Worm (Caenorhabditis elegans) whole organism, L4 larva: ENCODE measurements around the gene F59B10.3.

Experiments used
- F26F4.8 ChIP-seq: fragments of 200-800 bp; sonication (Bioruptor generic); conservative IDR thresholded peaks from 2 replicates; pipeline ENCODE4 v1.3.6; 2022; ENCODE audit warnings: missing genetic modification characterization, missing compliant biosample characterization
- F44E2.7 ChIP-seq: fragments of 200-800 bp; sonication (Bioruptor generic); IDR thresholded peaks from 2 replicates; pipeline ENCODE4 v2.1.2; 2022; ENCODE audit warnings: missing genetic modification characterization, missing compliant biosample characterization
- F49E8.2 ChIP-seq: sonication (generic microtip); optimal IDR thresholded peaks from 2 replicates; lab custom pipeline; 2016; ENCODE audit warnings: missing compliant biosample characterization, mild to moderate bottlenecking, missing genetic modification characterization, borderline replicate concordance
- T20F7.1 ChIP-seq: fragments of 200-800 bp; sonication (Bioruptor generic); optimal IDR thresholded peaks from 2 replicates; lab custom pipeline; 2018; ENCODE audit warnings: mild to moderate bottlenecking, missing genetic modification characterization, missing compliant biosample characterization
- Y5F2A.4 ChIP-seq: fragments of 200-800 bp; sonication (Bioruptor generic); optimal IDR thresholded peaks from 2 replicates; lab custom pipeline; 2018; ENCODE audit warnings: mild to moderate bottlenecking, missing genetic modification characterization, missing compliant biosample characterization
- Y75B8A.6 ChIP-seq: fragments of 200-800 bp; sonication (Bioruptor generic); IDR thresholded peaks from 2 replicates; pipeline ENCODE4 v1.3.6; 2022; ENCODE audit warnings: missing genetic modification reagents, missing genetic modification characterization, missing compliant biosample characterization
- ZK546.5 ChIP-seq, 2 experiments: sonication (generic microtip); optimal IDR thresholded peaks; 2 replicates each; lab custom pipeline; 2017; ENCODE audit warnings: missing biosample characterization in 2 of 2, missing genetic modification characterization in 2 of 2
- aha-1 ChIP-seq: fragments of 150-350 bp; peaks from one replicate; lab custom pipeline; 2014; ENCODE audit warnings: missing biosample characterization, missing genetic modification characterization
- ama-1 ChIP-seq: fragments of 150-350 bp; optimal IDR thresholded peaks from 2 replicates; lab custom pipeline; 2014; ENCODE audit warnings: inconsistent platforms, mixed read lengths
- arid-1 ChIP-seq: fragments of 200-800 bp; sonication (Bioruptor generic); conservative IDR thresholded peaks from 2 replicates; pipeline ENCODE4 v1.3.6; 2022; ENCODE audit warnings: missing genetic modification reagents, missing genetic modification characterization, missing compliant biosample characterization
- ceh-62 ChIP-seq: sonication (generic microtip); optimal IDR thresholded peaks from 2 replicates; lab custom pipeline; 2017; ENCODE audit warnings: missing biosample characterization, missing genetic modification characterization
- daf-12 ChIP-seq: fragments of 150-350 bp; optimal IDR thresholded peaks from 2 replicates; lab custom pipeline; 2014; ENCODE audit warnings: missing biosample characterization, missing genetic modification reagents, missing genetic modification characterization
- daf-16 ChIP-seq, 3 experiments: sonication (generic microtip); optimal IDR thresholded peaks; 2 replicates each; lab custom pipeline; 2016 to 2017; ENCODE audit warnings: missing genetic modification characterization in 3 of 3, missing genetic modification reagents in 3 of 3, mild to moderate bottlenecking in 2 of 3, missing compliant biosample characterization in 2 of 3, missing biosample characterization in 1 of 3, moderate library complexity in 1 of 3
- dmd-6 ChIP-seq: fragments of 200-800 bp; sonication (Bioruptor generic); IDR thresholded peaks from 2 replicates; pipeline ENCODE4 v1.3.6; 2022; ENCODE audit warnings: missing genetic modification reagents, missing genetic modification characterization, missing compliant biosample characterization
- dmd-8 ChIP-seq: fragments of 200-800 bp; sonication (Bioruptor generic); IDR thresholded peaks from 2 replicates; pipeline ENCODE4 v1.3.6; 2022; ENCODE audit warnings: missing genetic modification characterization, missing compliant biosample characterization
- duxl-1 ChIP-seq: sonication (generic microtip); optimal IDR thresholded peaks from 2 replicates; lab custom pipeline; 2016; ENCODE audit warnings: mild to moderate bottlenecking, missing genetic modification characterization, moderate library complexity, missing compliant biosample characterization; ENCODE audit not compliant: poor library complexity
- dve-1 ChIP-seq: sonication (generic microtip); optimal IDR thresholded peaks from 2 replicates; lab custom pipeline; 2017; ENCODE audit warnings: antibody characterized with exemption, mild to moderate bottlenecking, missing genetic modification characterization, missing compliant biosample characterization; ENCODE audit not compliant: insufficient read depth
- hif-1 ChIP-seq, 2 experiments: sonication (generic microtip); optimal IDR thresholded peaks; 2 replicates each; lab custom pipeline; 2016 to 2017; ENCODE audit warnings: missing compliant biosample characterization in 2 of 2, missing genetic modification characterization in 2 of 2, missing genetic modification reagents in 2 of 2, missing genotype in 2 of 2, mild to moderate bottlenecking in 1 of 2
- hlh-30 ChIP-seq: sonication (generic microtip); optimal IDR thresholded peaks from 2 replicates; lab custom pipeline; 2017; ENCODE audit warnings: antibody characterized with exemption, mild to moderate bottlenecking, missing genetic modification characterization, missing compliant biosample characterization; ENCODE audit not compliant: insufficient read depth
- hmg-1.1 ChIP-seq: fragments of 200-800 bp; sonication (Bioruptor generic); IDR thresholded peaks from 2 replicates; pipeline ENCODE4 v1.3.6; 2022; ENCODE audit warnings: missing genetic modification reagents, missing genetic modification characterization, missing compliant biosample characterization
- lim-7 ChIP-seq: fragments of 200-800 bp; sonication (Bioruptor generic); IDR thresholded peaks from 2 replicates; pipeline ENCODE4 v1.3.6; 2022; ENCODE audit warnings: missing genetic modification characterization, missing compliant biosample characterization
- lin-13 ChIP-seq: fragments of 150-350 bp; optimal IDR thresholded peaks from 2 replicates; lab custom pipeline; 2014; ENCODE audit warnings: missing biosample characterization, missing genetic modification reagents, missing genetic modification characterization
- lin-15B ChIP-seq: fragments of 150-350 bp; sonication (generic microtip); optimal IDR thresholded peaks from 3 replicates; lab custom pipeline; 2014; ENCODE audit warnings: missing biosample characterization, missing genetic modification characterization
- lin-29 ChIP-seq: fragments of 200-800 bp; sonication (Bioruptor generic); IDR thresholded peaks from 2 replicates; pipeline ENCODE4 v1.3.6; 2022; ENCODE audit warnings: missing genetic modification reagents, missing genetic modification characterization, missing compliant biosample characterization
- lin-38 ChIP-seq: fragments of 200-800 bp; sonication (Bioruptor generic); IDR thresholded peaks from 2 replicates; pipeline ENCODE4 v1.3.6; 2022; ENCODE audit warnings: missing genetic modification reagents, missing genetic modification characterization, missing compliant biosample characterization
- lir-3 ChIP-seq: sonication (generic microtip); optimal IDR thresholded peaks from 2 replicates; lab custom pipeline; 2016; ENCODE audit warnings: mild to moderate bottlenecking, missing genetic modification characterization, missing compliant biosample characterization
- lsy-2 ChIP-seq, 2 experiments: fragments of 150-350 bp in 1 of 2; sonication (generic microtip) in 1 of 2; optimal IDR thresholded peaks; 2 replicates each; lab custom pipeline; 2014 to 2017; ENCODE audit warnings: missing biosample characterization in 2 of 2, missing genetic modification characterization in 2 of 2
- mdl-1 ChIP-seq, 2 experiments: fragments of 150-350 bp in 1 of 2; sonication (generic microtip) in 1 of 2; optimal IDR thresholded peaks; 2 replicates each; lab custom pipeline; 2014 to 2017; ENCODE audit warnings: missing biosample characterization in 2 of 2, missing genetic modification characterization in 2 of 2
- mdt-29 ChIP-seq: fragments of 200-800 bp; sonication (Bioruptor generic); IDR thresholded peaks from 2 replicates; pipeline ENCODE4 v1.3.6; 2022; ENCODE audit warnings: missing genetic modification reagents, missing genetic modification characterization, missing compliant biosample characterization
- mep-1 ChIP-seq: fragments of 150-350 bp; sonication (generic microtip); optimal IDR thresholded peaks from 3 replicates; lab custom pipeline; 2014; ENCODE audit warnings: missing biosample characterization, missing genetic modification characterization
- nhr-10 ChIP-seq: fragments of 150-350 bp; optimal IDR thresholded peaks from 2 replicates; lab custom pipeline; 2014; ENCODE audit warnings: missing biosample characterization, missing genetic modification characterization
- nhr-237 ChIP-seq: sonication (generic microtip); optimal IDR thresholded peaks from 2 replicates; lab custom pipeline; 2017; ENCODE audit warnings: missing biosample characterization, missing genetic modification characterization
- nhr-25 ChIP-seq: sonication (generic microtip); optimal IDR thresholded peaks from 2 replicates; lab custom pipeline; 2017; ENCODE audit warnings: missing genetic modification characterization, mild to moderate bottlenecking, missing compliant biosample characterization, antibody characterized with exemption, moderate library complexity, borderline replicate concordance; ENCODE audit not compliant: insufficient read depth
- nhr-42 ChIP-seq: fragments of 200-800 bp; sonication (Bioruptor generic); IDR thresholded peaks from 2 replicates; pipeline ENCODE4 v1.3.6; 2022; ENCODE audit warnings: missing genetic modification characterization, missing compliant biosample characterization
- nhr-6 ChIP-seq: fragments of 150-350 bp; optimal IDR thresholded peaks from 2 replicates; lab custom pipeline; 2014; ENCODE audit warnings: missing biosample characterization, missing genetic modification characterization
- nhr-76 ChIP-seq: fragments of 150-350 bp; optimal IDR thresholded peaks from 2 replicates; lab custom pipeline; 2014; ENCODE audit warnings: missing biosample characterization, missing genetic modification characterization
- nhr-77 ChIP-seq: fragments of 150-350 bp; optimal IDR thresholded peaks from 2 replicates; lab custom pipeline; 2014; ENCODE audit warnings: missing biosample characterization, missing genetic modification characterization
- php-3 ChIP-seq: fragments of 200-800 bp; sonication (Bioruptor generic); IDR thresholded peaks from 2 replicates; pipeline ENCODE4 v1.3.6; 2022; ENCODE audit warnings: missing genetic modification reagents, missing genetic modification characterization, missing compliant biosample characterization
- rbr-2 ChIP-seq: sonication (generic microtip); optimal IDR thresholded peaks from 2 replicates; lab custom pipeline; 2016; ENCODE audit warnings: missing genotype, missing genetic modification characterization, missing compliant biosample characterization
- sdz-12 ChIP-seq: fragments of 200-800 bp; sonication (Bioruptor generic); optimal IDR thresholded peaks from 2 replicates; lab custom pipeline; 2018; ENCODE audit warnings: mild to moderate bottlenecking, missing genetic modification characterization, missing compliant biosample characterization
- skn-1 ChIP-seq: fragments of 150-350 bp; optimal IDR thresholded peaks from 2 replicates; lab custom pipeline; 2014; ENCODE audit warnings: missing biosample characterization, missing genetic modification characterization
- snpc-1.2 ChIP-seq: fragments of 200-800 bp; sonication (Bioruptor generic); IDR thresholded peaks from 2 replicates; pipeline ENCODE4 v1.3.6; 2022; ENCODE audit warnings: missing genetic modification reagents, missing genetic modification characterization, missing compliant biosample characterization
- spr-3 ChIP-seq: fragments of 200-800 bp; sonication (Bioruptor generic); optimal IDR thresholded peaks from 2 replicates; lab custom pipeline; 2018; ENCODE audit warnings: mild to moderate bottlenecking, missing genetic modification characterization, missing compliant biosample characterization
- unc-130 ChIP-seq: sonication (generic microtip); optimal IDR thresholded peaks from 2 replicates; lab custom pipeline; 2016; ENCODE audit warnings: missing genetic modification reagents, missing genetic modification characterization, missing compliant biosample characterization
- unc-62 ChIP-seq, 3 experiments: fragments of 150-350 bp in 1 of 3; sonication (generic microtip); optimal IDR thresholded peaks in 2 of 3; peaks in 1 of 3; 1 replicate in 1 of 3; 2 replicates in 2 of 3; lab custom pipeline; 2014 to 2017; ENCODE audit warnings: missing biosample characterization in 3 of 3, missing genetic modification characterization in 3 of 3, missing genetic modification reagents in 3 of 3, missing genotype in 1 of 3
- zfp-2 ChIP-seq: sonication (generic microtip); optimal IDR thresholded peaks from 2 replicates; lab custom pipeline; 2016; ENCODE audit warnings: mild to moderate bottlenecking, missing genetic modification characterization, missing compliant biosample characterization
- zfp-3 ChIP-seq: fragments of 200-800 bp; sonication (Bioruptor generic); conservative IDR thresholded peaks from 2 replicates; pipeline ENCODE4 v1.3.6; 2022; ENCODE audit warnings: missing genetic modification reagents, missing genetic modification characterization, missing compliant biosample characterization
- zip-11 ChIP-seq: fragments of 200-800 bp; sonication (Bioruptor generic); IDR thresholded peaks from 2 replicates; pipeline ENCODE4 v1.3.6; 2022; ENCODE audit warnings: missing genetic modification characterization, missing compliant biosample characterization

F59B10.3 gene

DNA sequence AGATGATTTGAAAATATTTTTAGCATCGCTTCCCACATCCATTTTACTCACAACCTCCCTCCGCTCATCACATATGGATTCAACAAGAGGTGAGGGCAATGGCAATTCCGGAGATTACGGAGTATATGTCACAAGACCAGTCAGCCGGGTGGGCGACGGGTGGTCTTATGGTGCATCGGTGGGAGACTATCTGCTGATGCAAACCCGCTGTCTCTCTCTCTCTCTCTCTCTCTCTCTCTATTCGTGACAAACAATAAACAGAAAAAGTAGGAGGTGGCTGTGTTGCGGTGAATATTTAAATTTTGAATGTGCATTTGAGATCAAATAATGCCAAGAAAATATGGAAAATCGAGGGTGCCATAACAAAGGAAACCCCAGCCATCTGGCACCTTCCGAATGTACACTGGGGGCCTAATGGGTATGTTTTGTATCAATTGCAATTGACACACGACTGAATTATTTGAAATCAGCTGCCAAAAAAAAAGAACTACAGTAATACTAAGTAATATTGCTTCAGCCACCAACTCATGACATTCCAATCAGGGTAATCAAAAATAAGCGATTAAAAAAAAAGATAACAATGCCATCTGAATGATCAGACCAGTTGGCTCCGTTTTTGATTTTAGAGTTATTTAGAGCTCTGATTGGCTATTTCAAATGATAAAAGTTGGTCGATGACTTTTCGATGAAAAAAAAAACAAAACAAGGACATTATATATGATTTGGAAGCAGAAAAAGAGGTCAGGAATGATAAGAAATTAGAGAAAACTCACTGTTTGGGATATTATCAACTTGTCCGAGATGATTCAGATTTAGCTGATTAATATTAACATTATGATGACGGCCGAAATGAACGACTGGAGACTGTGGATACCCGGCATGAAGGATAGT, 37.7 kb downstream of the F59B10.3 start:
- TF ChIP-seq ZK546.5 (tag; optimal IDR thresholded peaks at IDR 0.05; lab: Kevin White, UChicago) = no peak
- TF ChIP-seq lin-38 (GFP tag; lab: Robert Waterston, UW) = no peak
- TF ChIP-seq spr-3 (GFP tag; lab: Kevin White, UChicago) = no peak
- TF ChIP-seq rbr-2 = no peak
- no peak for TF ChIP-seq skn-1 (tag; lab: Kevin White, UChicago)
- no peak for TF ChIP-seq hif-1 (tag; optimal IDR thresholded peaks at IDR 0.05; lab: Kevin White, UChicago)
- TF ChIP-seq hmg-1.1 (GFP tag; lab: Robert Waterston, UW) = no peak
- TF ChIP-seq sdz-12 (GFP tag; lab: Kevin White, UChicago) = no peak
- TF ChIP-seq ama-1 (lab: Kevin White, UChicago) = peak; percentile 73
- TF ChIP-seq F26F4.8 = no peak
- no peak for TF ChIP-seq F49E8.2 (tag; lab: Kevin White, UChicago)
- TF ChIP-seq daf-12 (tag; lab: Kevin White, UChicago) = no peak
- no peak for TF ChIP-seq nhr-25 (tag; lab: Kevin White, UChicago)
- no peak for TF ChIP-seq lir-3
- TF ChIP-seq mdt-29 (GFP tag; lab: Robert Waterston, UW) = no peak
- TF ChIP-seq nhr-237 (tag; lab: Kevin White, UChicago) = no peak
- no peak for TF ChIP-seq T20F7.1 (GFP tag; lab: Kevin White, UChicago)
- TF ChIP-seq arid-1 = no peak
- peak; percentile 34 for TF ChIP-seq mep-1 (tag; lab: Kevin White, UChicago)
- TF ChIP-seq F44E2.7 (GFP tag; lab: Robert Waterston, UW) = no peak
- peak; percentile 91 for TF ChIP-seq hlh-30
- TF ChIP-seq lim-7 (GFP tag; lab: Robert Waterston, UW) = peak; percentile 69
- TF ChIP-seq nhr-42 (GFP tag; lab: Robert Waterston, UW) = no peak
- TF ChIP-seq zfp-3 (GFP tag; lab: Robert Waterston, UW) = 0 out of 2 replicates have a peak, but pooled peaks have one; percentile 22
- TF ChIP-seq php-3 (GFP tag; lab: Robert Waterston, UW) = no peak
- peak; percentile 98 for TF ChIP-seq aha-1
- no peak for TF ChIP-seq nhr-76 (tag; lab: Kevin White, UChicago)
- no peak for TF ChIP-seq nhr-77 (tag; lab: Kevin White, UChicago)
- no peak for TF ChIP-seq daf-16 (GFP tag; optimal IDR thresholded peaks at IDR 0.05; lab: Kevin White, UChicago)
- TF ChIP-seq daf-16 (tag; optimal IDR thresholded peaks at IDR 0.05; lab: Kevin White, UChicago) = peak; percentile 14
- peak; percentile 31 for TF ChIP-seq lin-13 (GFP tag; lab: Kevin White, UChicago)
- no peak for TF ChIP-seq lin-15B
- TF ChIP-seq Y75B8A.6 (GFP tag; lab: Robert Waterston, UW) = peak; percentile 33; the same call in 1 of the 2 replicates
- TF ChIP-seq lin-29 = no peak
- no peak for TF ChIP-seq zfp-2 (tag; lab: Kevin White, UChicago)
- TF ChIP-seq duxl-1 = no peak
- no peak for TF ChIP-seq mdl-1 (tag; optimal IDR thresholded peaks at IDR 0.05; lab: Kevin White, UChicago)
- TF ChIP-seq unc-130 = no peak
- TF ChIP-seq nhr-6 (tag; lab: Kevin White, UChicago) = no peak
- TF ChIP-seq snpc-1.2 = peak; percentile 56; the same call in 1 of the 2 replicates
- no peak for TF ChIP-seq nhr-10 (tag; lab: Kevin White, UChicago)
- no peak for TF ChIP-seq Y5F2A.4
- no peak for TF ChIP-seq unc-62 (GFP tag; optimal IDR thresholded peaks at IDR 0.05 in 1 of 2; lab: Kevin White, UChicago)
- TF ChIP-seq unc-62 (tag; optimal IDR thresholded peaks at IDR 0.05; lab: Kevin White, UChicago) = no peak
- peak; percentile 30 for TF ChIP-seq dve-1
- TF ChIP-seq zip-11 (GFP tag; lab: Robert Waterston, UW) = 0 out of 2 replicates have a peak, but pooled peaks have one; percentile 15
- no peak for TF ChIP-seq ceh-62
- TF ChIP-seq dmd-8 (GFP tag; lab: Robert Waterston, UW) = no peak
- peak; percentile 21 for TF ChIP-seq dmd-6 (GFP tag; lab: Robert Waterston, UW)
- no peak for TF ChIP-seq lsy-2 (tag; optimal IDR thresholded peaks at IDR 0.05; lab: Kevin White, UChicago)
